Fruit fly (Drosophila melanogaster) whole organism, pupa: ENCODE results near the gene CG43233.
"Not testable (repeated sequence)": the region's sequence is repeated elsewhere in the genome, so short reads cannot be mapped to it uniquely, and the experiment has no call there.

Experiments
- CG10348 ChIP-seq: fragments of 200-800 bp; sonication (Bioruptor generic); IDR thresholded peaks from 2 replicates; pipeline ENCODE4 v1.3.6; 2022; ENCODE audit warnings: missing biosample characterization, missing genetic modification characterization
- CG12605 ChIP-seq: fragments of 200-800 bp; sonication (Bioruptor generic); IDR thresholded peaks from 2 replicates; pipeline ENCODE4 v1.3.6; 2022; ENCODE audit warnings: missing biosample characterization, missing genetic modification characterization
- CG13204 ChIP-seq: fragments of 200-800 bp; sonication (Bioruptor generic); optimal IDR thresholded peaks from 2 replicates; lab custom pipeline; 2018; ENCODE audit warnings: missing biosample characterization, mild to moderate bottlenecking, missing genetic modification characterization, moderate library complexity
- CG14655 ChIP-seq: fragments of 200-800 bp; sonication (Bioruptor generic); optimal IDR thresholded peaks from 3 replicates; lab custom pipeline; 2017; ENCODE audit warnings: mild to moderate bottlenecking, missing biosample characterization, missing genetic modification reagents, missing genetic modification characterization
- CG15710 ChIP-seq: fragments of 200-800 bp; sonication (Bioruptor generic); optimal IDR thresholded peaks from 2 replicates; lab custom pipeline; 2018; ENCODE audit warnings: missing biosample characterization, mild to moderate bottlenecking, missing genetic modification characterization, moderate library complexity
- CG17806 ChIP-seq: fragments of 200-800 bp; sonication (Bioruptor generic); optimal IDR thresholded peaks from 2 replicates; lab custom pipeline; 2018; ENCODE audit warnings: missing biosample characterization, mild to moderate bottlenecking, missing genetic modification characterization, moderate library complexity
- CG32121 ChIP-seq: fragments of 200-800 bp; sonication (Bioruptor generic); IDR thresholded peaks from 2 replicates; pipeline ENCODE4 v1.3.6; 2022; ENCODE audit warnings: missing biosample characterization, missing genetic modification characterization
- CG34367 ChIP-seq: fragments of 200-800 bp; sonication (Bioruptor generic); optimal IDR thresholded peaks from 2 replicates; lab custom pipeline; 2018; ENCODE audit warnings: missing biosample characterization, mild to moderate bottlenecking, missing genetic modification characterization
- CG4496 ChIP-seq: fragments of 200-800 bp; sonication (Bioruptor generic); IDR thresholded peaks from 3 replicates; pipeline ENCODE4 v1.3.6; 2022; ENCODE audit warnings: missing biosample characterization, missing genetic modification characterization
- CG8159 ChIP-seq: fragments of 200-800 bp; sonication (Bioruptor generic); optimal IDR thresholded peaks from 3 replicates; lab custom pipeline; 2018; ENCODE audit warnings: missing biosample characterization, mild to moderate bottlenecking, missing genetic modification characterization, moderate library complexity
- CG8301 ChIP-seq: fragments of 200-800 bp; sonication (Bioruptor generic); optimal IDR thresholded peaks from 2 replicates; lab custom pipeline; 2018; ENCODE audit warnings: missing biosample characterization, mild to moderate bottlenecking, missing genetic modification characterization
- CG9948 ChIP-seq: fragments of 200-800 bp; sonication (Bioruptor generic); optimal IDR thresholded peaks from 2 replicates; lab custom pipeline; 2018; ENCODE audit warnings: missing biosample characterization, mild to moderate bottlenecking, missing genetic modification characterization, moderate library complexity
- D1 ChIP-seq: fragments of 200-800 bp; sonication (Bioruptor generic); optimal IDR thresholded peaks from 2 replicates; lab custom pipeline; 2018; ENCODE audit warnings: missing biosample characterization, mild to moderate bottlenecking, missing genetic modification characterization, moderate library complexity
- EcR ChIP-seq: fragments of 200-800 bp; sonication (Bioruptor generic); optimal IDR thresholded peaks from 3 replicates; lab custom pipeline; 2019; ENCODE audit warnings: missing biosample characterization, missing genetic modification characterization, mild to moderate bottlenecking, moderate library complexity, missing genetic modification reagents
- Ets98B ChIP-seq: fragments of 200-800 bp; sonication (Bioruptor generic); IDR thresholded peaks from 2 replicates; pipeline ENCODE4 v1.3.6; 2022; ENCODE audit warnings: missing biosample characterization, missing genetic modification characterization
- Pif1A ChIP-seq: fragments of 200-800 bp; sonication (Bioruptor generic); optimal IDR thresholded peaks from 3 replicates; lab custom pipeline; 2016; ENCODE audit warnings: missing biosample characterization, missing genetic modification characterization
- Pif1B ChIP-seq: fragments of 200-800 bp; sonication (Bioruptor generic); optimal IDR thresholded peaks from 3 replicates; lab custom pipeline; 2016; ENCODE audit warnings: missing biosample characterization, missing genetic modification characterization
- Snoo ChIP-seq: fragments of 200-800 bp; sonication (Bioruptor generic); optimal IDR thresholded peaks from 3 replicates; lab custom pipeline; 2017; ENCODE audit warnings: missing biosample characterization, mild to moderate bottlenecking, missing genetic modification characterization, inconsistent platforms
- fd96Ca ChIP-seq: fragments of 200-800 bp; sonication (Bioruptor generic); IDR thresholded peaks from 3 replicates; pipeline ENCODE4 v1.3.6; 2022; ENCODE audit warnings: missing biosample characterization, missing genetic modification characterization
- gl ChIP-seq: fragments of 200-800 bp; sonication (Bioruptor generic); optimal IDR thresholded peaks from 2 replicates; lab custom pipeline; 2018; ENCODE audit warnings: missing biosample characterization, mild to moderate bottlenecking, missing genetic modification characterization
- rn ChIP-seq: fragments of 200-800 bp; sonication (Bioruptor generic); IDR thresholded peaks from 2 replicates; pipeline ENCODE4 v1.3.6; 2022; ENCODE audit warnings: missing biosample characterization, missing genetic modification characterization

The CG43233 gene

dm6 chr2L:20463316-20463856, 9.8 kb downstream of the CG43233 start, which contains the start of gene CG2493:
CG2493 (minus strand) TSS chr2L:20463444.
- no peak for TF ChIP-seq gl (tag; lab: Kevin White, UChicago)
- 0 out of 2 replicates have a peak, but pooled peaks have one; percentile 23 for TF ChIP-seq CG32121 (GFP tag; lab: Robert Waterston, UW)
- no peak for TF ChIP-seq CG34367
- TF ChIP-seq EcR: no peak
- no peak for TF ChIP-seq fd96Ca (GFP tag; lab: Robert Waterston, UW)
- TF ChIP-seq CG15710: no peak
- no peak for TF ChIP-seq rn (GFP tag; lab: Robert Waterston, UW)
- TF ChIP-seq CG12605: 0 out of 2 replicates have a peak, but pooled peaks have one; percentile 6
- no peak for TF ChIP-seq Pif1B (GFP tag; lab: Kevin White, UChicago)
- peak; percentile 78 for TF ChIP-seq CG8301 (tag; lab: Kevin White, UChicago)
- TF ChIP-seq D1 (tag; lab: Kevin White, UChicago): no peak
- no peak for TF ChIP-seq CG10348
- no peak for TF ChIP-seq CG13204 (GFP tag; lab: Kevin White, UChicago)
- no peak for TF ChIP-seq Snoo (tag; lab: Kevin White, UChicago)
- TF ChIP-seq CG8159 (tag; lab: Kevin White, UChicago): peak; percentile 70
- TF ChIP-seq CG4496: peak; percentile 85
- TF ChIP-seq CG9948 (tag; lab: Kevin White, UChicago): peak; percentile 62
- TF ChIP-seq CG17806 (tag; lab: Kevin White, UChicago): peak; percentile 73
- peak; percentile 80 for TF ChIP-seq CG14655 (GFP tag; lab: Kevin White, UChicago)
- peak; percentile 62 for TF ChIP-seq Ets98B (GFP tag; lab: Robert Waterston, UW)
- peak; percentile 69 for TF ChIP-seq Pif1A (GFP tag; lab: Kevin White, UChicago)

DNA sequence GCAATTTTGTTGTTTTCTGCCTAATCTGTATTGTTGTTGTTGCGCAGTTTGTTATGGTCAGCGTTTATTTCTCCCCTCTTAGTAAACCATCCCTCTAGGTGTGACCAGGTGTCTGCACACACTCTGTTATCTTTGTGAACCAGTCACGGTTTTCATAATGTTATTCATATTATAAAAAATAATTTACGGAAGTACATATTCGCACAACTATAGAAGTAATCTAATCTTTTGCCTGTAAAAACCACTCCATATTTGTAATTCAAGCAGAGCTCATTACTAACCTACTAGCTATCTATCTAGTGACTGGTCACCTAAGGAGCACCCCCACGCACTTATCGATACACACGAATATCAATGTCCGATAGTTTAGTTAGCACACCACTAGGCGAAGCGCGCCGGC, 14.2 kb downstream of the CG43233 start, which contains the start of the genes CG18858 and Cdc23:
Gene CG18858 (minus strand): TSS at position 101 of the 400 bp plus-strand sequence.
Gene Cdc23 (plus strand): TSS at position 368 of the 400 bp plus-strand sequence.
- not testable (repeated sequence) for TF ChIP-seq CG9948 (tag; lab: Kevin White, UChicago); CG8159 (tag; lab: Kevin White, UChicago); CG14655 (GFP tag; lab: Kevin White, UChicago)

DNA sequence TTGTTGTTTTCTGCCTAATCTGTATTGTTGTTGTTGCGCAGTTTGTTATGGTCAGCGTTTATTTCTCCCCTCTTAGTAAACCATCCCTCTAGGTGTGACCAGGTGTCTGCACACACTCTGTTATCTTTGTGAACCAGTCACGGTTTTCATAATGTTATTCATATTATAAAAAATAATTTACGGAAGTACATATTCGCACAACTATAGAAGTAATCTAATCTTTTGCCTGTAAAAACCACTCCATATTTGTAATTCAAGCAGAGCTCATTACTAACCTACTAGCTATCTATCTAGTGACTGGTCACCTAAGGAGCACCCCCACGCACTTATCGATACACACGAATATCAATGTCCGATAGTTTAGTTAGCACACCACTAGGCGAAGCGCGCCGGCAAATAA, 23.3 kb downstream of the CG43233 start, which contains the start of the genes CG31683 and CG31687:
Gene CG31683 (minus strand): TSS at position 101 of the 400 bp plus-strand sequence.
Gene CG31687 (plus strand): TSS at position 362 of the 400 bp plus-strand sequence.
- TF ChIP-seq CG32121 (GFP tag; lab: Robert Waterston, UW); CG4496; CG17806 (tag; lab: Kevin White, UChicago): not testable (repeated sequence)
- TF ChIP-seq, all 21 proteins: peak for 0; not testable (repeated sequence) for 21

DNA sequence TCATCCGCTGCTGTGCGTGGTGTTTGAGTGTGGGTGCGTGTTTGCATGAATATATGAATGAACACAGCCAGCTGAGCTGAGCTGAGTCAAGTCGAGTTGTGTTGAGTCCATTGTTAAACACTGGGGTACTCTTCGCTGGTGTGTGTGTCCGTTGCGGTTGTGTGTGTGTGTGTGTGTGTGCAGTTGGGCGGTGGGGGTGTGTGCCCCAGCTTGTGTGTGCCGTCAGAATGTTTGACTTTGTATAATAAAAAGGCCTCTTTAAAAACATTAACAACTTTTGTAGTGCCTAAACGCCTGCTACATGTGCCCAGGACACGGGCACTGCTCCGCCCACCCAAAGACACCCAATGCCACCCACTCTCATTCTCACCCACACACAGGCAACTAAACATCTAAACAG, 34.7 kb downstream of the CG43233 start:
- TF ChIP-seq CG17806 (tag; lab: Kevin White, UChicago): no peak
- TF ChIP-seq Pif1B (GFP tag; lab: Kevin White, UChicago): no peak
- TF ChIP-seq Ets98B (GFP tag; lab: Robert Waterston, UW): no peak
- no peak for TF ChIP-seq rn (GFP tag; lab: Robert Waterston, UW)
- TF ChIP-seq D1 (tag; lab: Kevin White, UChicago): no peak
- no peak for TF ChIP-seq CG10348
- no peak for TF ChIP-seq CG14655 (GFP tag; lab: Kevin White, UChicago)
- no peak for TF ChIP-seq Snoo (tag; lab: Kevin White, UChicago)
- TF ChIP-seq fd96Ca (GFP tag; lab: Robert Waterston, UW): no peak

- TF ChIP-seq Pif1A (GFP tag; lab: Kevin White, UChicago) (no peak), D1 (tag; lab: Kevin White, UChicago) (no peak), CG8301 (tag; lab: Kevin White, UChicago) (no peak), CG13204 (GFP tag; lab: Kevin White, UChicago) (no peak), CG15710 (no peak), Ets98B (GFP tag; lab: Robert Waterston, UW) (no peak), fd96Ca (GFP tag; lab: Robert Waterston, UW) (no peak), Pif1B (GFP tag; lab: Kevin White, UChicago) (no peak)
These were observed 35.3 kb downstream of the CG43233 start for dm6 chr2L:20437873-20438272.

dm6 chr2L:20435199-20435598, 38.0 kb downstream of the CG43233 start:
- no peak for TF ChIP-seq fd96Ca (GFP tag; lab: Robert Waterston, UW)
- TF ChIP-seq CG12605: no peak
- no peak for TF ChIP-seq CG10348
- TF ChIP-seq CG14655 (GFP tag; lab: Kevin White, UChicago): peak; percentile 36
- no peak for TF ChIP-seq Snoo (tag; lab: Kevin White, UChicago)

dm6 chr2L:20434779-20435178, 38.4 kb downstream of the CG43233 start:
- TF ChIP-seq Pif1B (GFP tag; lab: Kevin White, UChicago) (no peak), Ets98B (GFP tag; lab: Robert Waterston, UW) (no peak), CG12605 (no peak), CG13204 (GFP tag; lab: Kevin White, UChicago) (peak; percentile 30), EcR (no peak)
